Worm (Caenorhabditis elegans): ENCODE measurements around the gene zig-5.

ce11 chrIII:10905112-10905511 is 48.2 kb downstream of the zig-5 start:
- TF ChIP-seq nhr-11 (tag; optimal IDR thresholded peaks at IDR 0.05), result no peak
- no peak for TF ChIP-seq lin-11 (tag; optimal IDR thresholded peaks at IDR 0.05)
- TF ChIP-seq lim-6 (tag; optimal IDR thresholded peaks at IDR 0.05), result no peak
- no peak for TF ChIP-seq ama-1 (optimal IDR thresholded peaks at IDR 0.05)

Data from whole organism, late embryonic.